Worm (Caenorhabditis elegans) whole organism, L2 larva: Measurements from ENCODE around the gene srh-246.

Experiments
- C34F6.9 ChIP-seq: fragments of 150-350 bp; optimal IDR thresholded peaks from 2 replicates; lab custom pipeline; 2014; ENCODE audit warnings: missing biosample characterization, missing genetic modification characterization
- F13H6.1 ChIP-seq: sonication (generic microtip); optimal IDR thresholded peaks from 2 replicates; lab custom pipeline; 2016; ENCODE audit warnings: missing genetic modification characterization, missing compliant biosample characterization
- R02D3.7 ChIP-seq: fragments of 150-350 bp; optimal IDR thresholded peaks from 2 replicates; lab custom pipeline; 2014; ENCODE audit warnings: missing biosample characterization, missing genetic modification characterization
- Y55F3AM.14 ChIP-seq: fragments of 200-800 bp; sonication (Bioruptor generic); optimal IDR thresholded peaks from 2 replicates; lab custom pipeline; 2018; ENCODE audit warnings: mild to moderate bottlenecking, missing genetic modification characterization, missing compliant biosample characterization
- ZK546.5 ChIP-seq: sonication (generic microtip); optimal IDR thresholded peaks from 2 replicates; lab custom pipeline; 2017; ENCODE audit warnings: missing biosample characterization, missing genetic modification characterization
- alr-1 ChIP-seq: fragments of 150-350 bp; optimal IDR thresholded peaks from 2 replicates; lab custom pipeline; 2014; ENCODE audit warnings: missing biosample characterization, missing genetic modification characterization
- aly-2 ChIP-seq: fragments of 150-350 bp; optimal IDR thresholded peaks from 2 replicates; lab custom pipeline; 2014; ENCODE audit warnings: missing biosample characterization, missing genetic modification characterization
- ama-1 ChIP-seq: fragments of 150-350 bp; optimal IDR thresholded peaks from 2 replicates; lab custom pipeline; 2018; ENCODE audit warnings: inconsistent platforms
- blmp-1 ChIP-seq: sonication (generic microtip); optimal IDR thresholded peaks from 2 replicates; lab custom pipeline; 2017; ENCODE audit warnings: missing genetic modification characterization, mild to moderate bottlenecking, missing compliant biosample characterization, antibody characterized with exemption, moderate library complexity; ENCODE audit not compliant: insufficient read depth
- ceh-16 ChIP-seq: fragments of 150-350 bp; optimal IDR thresholded peaks from 2 replicates; lab custom pipeline; 2014; ENCODE audit warnings: missing biosample characterization, missing genetic modification characterization
- ceh-82 ChIP-seq: fragments of 150-350 bp; optimal IDR thresholded peaks from 2 replicates; lab custom pipeline; 2014; ENCODE audit warnings: missing biosample characterization, missing genetic modification characterization
- crh-2 ChIP-seq: sonication (generic microtip); optimal IDR thresholded peaks from 2 replicates; lab custom pipeline; 2017; ENCODE audit warnings: missing biosample characterization, missing genetic modification characterization
- dmd-4 ChIP-seq: sonication (generic microtip); optimal IDR thresholded peaks from 2 replicates; lab custom pipeline; 2017; ENCODE audit warnings: missing biosample characterization, missing genetic modification characterization
- egl-27 ChIP-seq: sonication (generic microtip); optimal IDR thresholded peaks from 3 replicates; lab custom pipeline; 2017; ENCODE audit warnings: missing biosample characterization, missing genetic modification reagents, missing genetic modification characterization
- elt-1 ChIP-seq: fragments of 150-350 bp; optimal IDR thresholded peaks from 2 replicates; lab custom pipeline; 2014; ENCODE audit warnings: missing biosample characterization, missing genetic modification characterization
- elt-3 ChIP-seq: sonication (generic microtip); optimal IDR thresholded peaks from 2 replicates; lab custom pipeline; 2017; ENCODE audit warnings: missing biosample characterization, missing genetic modification characterization
- fos-1 ChIP-seq: fragments of 150-350 bp; optimal IDR thresholded peaks from 2 replicates; lab custom pipeline; 2014; ENCODE audit warnings: missing biosample characterization, missing genetic modification characterization
- gmeb-1 ChIP-seq: fragments of 150-350 bp; optimal IDR thresholded peaks from 2 replicates; lab custom pipeline; 2014; ENCODE audit warnings: missing biosample characterization, missing genetic modification characterization
- lin-11 ChIP-seq: fragments of 150-350 bp; sonication (generic microtip); optimal IDR thresholded peaks from 2 replicates; lab custom pipeline; 2014; ENCODE audit warnings: missing biosample characterization, missing genetic modification characterization, inconsistent platforms, mixed read lengths
- lin-13 ChIP-seq: fragments of 150-350 bp; optimal IDR thresholded peaks from 2 replicates; lab custom pipeline; 2014; ENCODE audit warnings: missing biosample characterization, missing genetic modification reagents, missing genetic modification characterization
- lin-39 ChIP-seq: fragments of 150-350 bp; optimal IDR thresholded peaks from 2 replicates; lab custom pipeline; 2014; ENCODE audit warnings: missing biosample characterization, missing genetic modification reagents, missing genetic modification characterization
- lsy-2 ChIP-seq, 2 experiments: fragments of 150-350 bp in 1 of 2; sonication (generic microtip) in 1 of 2; optimal IDR thresholded peaks; 2 replicates each; lab custom pipeline; 2014 to 2017; ENCODE audit warnings: missing biosample characterization in 2 of 2, missing genetic modification characterization in 2 of 2
- mab-5 ChIP-seq: fragments of 150-350 bp; optimal IDR thresholded peaks from 2 replicates; lab custom pipeline; 2014; ENCODE audit warnings: missing biosample characterization, missing genetic modification characterization
- mbf-1 ChIP-seq: sonication (generic microtip); optimal IDR thresholded peaks from 2 replicates; lab custom pipeline; 2017; ENCODE audit warnings: missing biosample characterization, missing genetic modification characterization
- mdl-1 ChIP-seq, 2 experiments: fragments of 150-350 bp in 1 of 2; sonication (generic microtip) in 1 of 2; optimal IDR thresholded peaks; 2 replicates each; lab custom pipeline; 2017; ENCODE audit warnings: missing biosample characterization in 2 of 2, missing genetic modification characterization in 2 of 2
- nhr-10 ChIP-seq: sonication (generic microtip); optimal IDR thresholded peaks from 2 replicates; lab custom pipeline; 2017; ENCODE audit warnings: missing biosample characterization, missing genetic modification characterization
- nhr-11 ChIP-seq: fragments of 150-350 bp; optimal IDR thresholded peaks from 2 replicates; lab custom pipeline; 2014; ENCODE audit warnings: missing biosample characterization, missing genetic modification characterization
- nhr-12 ChIP-seq: fragments of 150-350 bp; optimal IDR thresholded peaks from 2 replicates; lab custom pipeline; 2014; ENCODE audit warnings: missing biosample characterization, missing genetic modification characterization
- nhr-129 ChIP-seq: fragments of 150-350 bp; optimal IDR thresholded peaks from 2 replicates; lab custom pipeline; 2014; ENCODE audit warnings: missing biosample characterization, missing genetic modification characterization
- nhr-21 ChIP-seq: fragments of 150-350 bp; optimal IDR thresholded peaks from 2 replicates; lab custom pipeline; 2014; ENCODE audit warnings: missing biosample characterization, missing genetic modification characterization
- nhr-23 ChIP-seq: fragments of 150-350 bp; optimal IDR thresholded peaks from 2 replicates; lab custom pipeline; 2014; ENCODE audit warnings: missing biosample characterization, missing genetic modification reagents, missing genetic modification characterization
- nhr-237 ChIP-seq: fragments of 150-350 bp; optimal IDR thresholded peaks from 2 replicates; lab custom pipeline; 2014; ENCODE audit warnings: missing biosample characterization, missing genetic modification characterization
- nhr-25 ChIP-seq: fragments of 150-350 bp; sonication (generic microtip); optimal IDR thresholded peaks from 3 replicates; lab custom pipeline; 2014; ENCODE audit warnings: missing biosample characterization, missing genetic modification characterization
- nhr-6 ChIP-seq: fragments of 150-350 bp; optimal IDR thresholded peaks from 2 replicates; lab custom pipeline; 2014; ENCODE audit warnings: missing biosample characterization, missing genetic modification characterization
- nhr-77 ChIP-seq: fragments of 150-350 bp; optimal IDR thresholded peaks from 2 replicates; lab custom pipeline; 2014; ENCODE audit warnings: missing biosample characterization, missing genetic modification characterization
- peb-1 ChIP-seq: fragments of 150-350 bp; optimal IDR thresholded peaks from 2 replicates; lab custom pipeline; 2014; ENCODE audit warnings: missing biosample characterization, missing genetic modification characterization
- sem-4 ChIP-seq: fragments of 150-350 bp; optimal IDR thresholded peaks from 2 replicates; lab custom pipeline; 2014; ENCODE audit warnings: missing biosample characterization, missing genetic modification reagents, missing genetic modification characterization
- skn-1 ChIP-seq: sonication (generic microtip); optimal IDR thresholded peaks from 2 replicates; lab custom pipeline; 2017; ENCODE audit warnings: missing biosample characterization, missing genetic modification characterization
- sma-3 ChIP-seq: sonication (generic microtip); optimal IDR thresholded peaks from 2 replicates; lab custom pipeline; 2016; ENCODE audit warnings: missing genetic modification reagents, missing genetic modification characterization, missing compliant biosample characterization
- sma-9 ChIP-seq, 2 experiments: fragments of 150-350 bp in 1 of 2; sonication (generic microtip) in 1 of 2; optimal IDR thresholded peaks; 2 replicates each; lab custom pipeline; 2014 to 2016; ENCODE audit warnings: missing genetic modification characterization in 2 of 2, mild to moderate bottlenecking in 1 of 2, missing biosample characterization in 1 of 2, missing compliant biosample characterization in 1 of 2, missing genetic modification reagents in 1 of 2, moderate library complexity in 1 of 2
- snpc-4 ChIP-seq: fragments of 150-350 bp; optimal IDR thresholded peaks from 2 replicates; lab custom pipeline; 2014; ENCODE audit warnings: missing biosample characterization, missing genetic modification characterization
- unc-39 ChIP-seq: fragments of 150-350 bp; optimal IDR thresholded peaks from 2 replicates; lab custom pipeline; 2014; ENCODE audit warnings: missing biosample characterization, missing genetic modification characterization
- unc-55 ChIP-seq: fragments of 150-350 bp; sonication (generic microtip); optimal IDR thresholded peaks from 3 replicates; lab custom pipeline; 2014; ENCODE audit warnings: missing biosample characterization, missing genetic modification reagents, missing genetic modification characterization
- unc-62 ChIP-seq: fragments of 150-350 bp; optimal IDR thresholded peaks from 2 replicates; lab custom pipeline; 2014; ENCODE audit warnings: missing biosample characterization, missing genetic modification reagents, missing genetic modification characterization
- zag-1 ChIP-seq: fragments of 150-350 bp; optimal IDR thresholded peaks from 2 replicates; lab custom pipeline; 2014; ENCODE audit warnings: missing biosample characterization, missing genetic modification characterization
- ztf-1 ChIP-seq: fragments of 200-800 bp; sonication (Bioruptor generic); conservative IDR thresholded peaks from 2 replicates; pipeline ENCODE4 v1.3.6; 2022; ENCODE audit warnings: missing genetic modification characterization, missing compliant biosample characterization
- ztf-11 ChIP-seq: sonication (generic microtip); optimal IDR thresholded peaks from 2 replicates; lab custom pipeline; 2017; ENCODE audit warnings: missing biosample characterization, missing genetic modification characterization
- ztf-4 ChIP-seq: fragments of 150-350 bp; optimal IDR thresholded peaks from 2 replicates; lab custom pipeline; 2014; ENCODE audit warnings: missing biosample characterization, missing genetic modification characterization

srh-246 gene

DNA sequence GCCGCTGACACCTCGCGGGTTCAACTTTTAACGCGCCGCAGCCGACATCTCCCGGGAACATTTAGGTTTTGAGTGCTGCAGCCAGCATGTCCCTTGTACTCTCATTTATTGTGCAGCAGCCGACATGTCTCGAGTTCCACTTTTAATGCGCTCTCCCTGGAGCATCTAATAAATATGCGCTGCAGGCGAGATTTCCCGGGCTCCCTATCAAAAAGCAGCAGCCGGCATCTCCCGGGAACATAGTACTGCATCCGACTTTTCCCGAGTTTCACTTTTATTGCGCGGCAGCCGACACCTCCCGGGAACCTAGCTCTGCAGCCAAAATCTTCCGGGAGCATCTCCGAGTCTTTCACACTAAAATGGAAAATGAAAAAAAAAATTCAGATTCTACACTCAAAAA, 36.6 kb downstream of the srh-246 start:
- no peak for TF ChIP-seq lin-13 (GFP tag; lab: Kevin White, UChicago)
- no peak for TF ChIP-seq nhr-23 (tag; lab: Kevin White, UChicago)
- no peak for TF ChIP-seq ceh-82 (tag; lab: Kevin White, UChicago)
- no peak for TF ChIP-seq unc-39 (tag; lab: Kevin White, UChicago)
- TF ChIP-seq nhr-6 = no peak
- no peak for TF ChIP-seq alr-1 (tag; lab: Kevin White, UChicago)
- no peak for TF ChIP-seq mdl-1 (tag; optimal IDR thresholded peaks at IDR 0.05; lab: Kevin White, UChicago)
- no peak for TF ChIP-seq nhr-77 (tag; lab: Kevin White, UChicago)
- no peak for TF ChIP-seq lin-39 (tag; lab: Kevin White, UChicago)

ce11 chrV:619054-619453, 38.5 kb downstream of the srh-246 start, which contains the start of gene F48G7.4:
F48G7.4 (plus strand) TSS chrV:619453.
- TF ChIP-seq blmp-1 (tag; lab: Kevin White, UChicago) (no peak), gmeb-1 (tag; lab: Kevin White, UChicago) (peak; percentile 8), nhr-77 (tag; lab: Kevin White, UChicago) (no peak), crh-2 (peak; percentile 67), nhr-23 (tag; lab: Kevin White, UChicago) (no peak), mab-5 (tag; lab: Kevin White, UChicago) (peak; percentile 8), egl-27 (tag; lab: Kevin White, UChicago) (peak; percentile 82), nhr-21 (tag; lab: Kevin White, UChicago) (peak; percentile 53), nhr-11 (tag; lab: Kevin White, UChicago) (no peak), elt-1 (tag; lab: Kevin White, UChicago) (no peak), nhr-10 (tag; lab: Kevin White, UChicago) (no peak), nhr-129 (tag; lab: Kevin White, UChicago) (peak; percentile 67), unc-39 (tag; lab: Kevin White, UChicago) (no peak), F13H6.1 (tag; lab: Kevin White, UChicago) (peak; percentile 74), lin-13 (GFP tag; lab: Kevin White, UChicago) (peak; percentile 44), ama-1 (lab: Kevin White, UChicago) (no peak), C34F6.9 (tag; lab: Kevin White, UChicago) (peak; percentile 88), mdl-1 (tag; optimal IDR thresholded peaks at IDR 0.05; lab: Kevin White, UChicago) (peak; percentile 32 to 50), ztf-11 (tag; lab: Kevin White, UChicago) (no peak), lin-11 (tag; lab: Kevin White, UChicago) (no peak), Y55F3AM.14 (GFP tag; lab: Kevin White, UChicago) (peak; percentile 68), dmd-4 (tag; lab: Kevin White, UChicago) (no peak), ceh-82 (tag; lab: Kevin White, UChicago) (no peak), lsy-2 (tag; optimal IDR thresholded peaks at IDR 0.05; lab: Kevin White, UChicago) (peak in 1 of 2 experiments; percentile 83), unc-62 (GFP tag; lab: Kevin White, UChicago) (peak; percentile 58), mbf-1 (tag; lab: Kevin White, UChicago) (no peak), snpc-4 (tag; lab: Kevin White, UChicago) (peak; percentile 32), skn-1 (tag; lab: Kevin White, UChicago) (no peak), nhr-237 (tag; lab: Kevin White, UChicago) (no peak), peb-1 (tag; lab: Kevin White, UChicago) (no peak), ZK546.5 (tag; lab: Kevin White, UChicago) (no peak), zag-1 (tag; lab: Kevin White, UChicago) (peak; percentile 84), sma-3 (peak; percentile 1), sem-4 (peak; percentile 51), fos-1 (tag; lab: Kevin White, UChicago) (peak; percentile 79), sma-9 (GFP tag; optimal IDR thresholded peaks at IDR 0.05; lab: Kevin White, UChicago) (peak; percentile 91), sma-9 (tag; optimal IDR thresholded peaks at IDR 0.05; lab: Kevin White, UChicago) (no peak), alr-1 (tag; lab: Kevin White, UChicago) (no peak), ztf-4 (tag; lab: Kevin White, UChicago) (peak; percentile 25), nhr-6 (peak; percentile 87), ztf-1 (GFP tag; lab: Robert Waterston, UW) (no peak), aly-2 (tag; lab: Kevin White, UChicago) (no peak), nhr-25 (tag; lab: Kevin White, UChicago) (peak; percentile 51), lin-39 (tag; lab: Kevin White, UChicago) (no peak), nhr-12 (tag; lab: Kevin White, UChicago) (no peak), R02D3.7 (tag; lab: Kevin White, UChicago) (no peak), unc-55 (GFP tag; lab: Kevin White, UChicago) (peak; percentile 92), elt-3 (tag; lab: Kevin White, UChicago) (no peak), ceh-16 (tag; lab: Kevin White, UChicago) (no peak)
